Worm (Caenorhabditis elegans) whole organism, young adult: ENCODE measurements around the gene grl-23.

Experiments
- F49E8.2 ChIP-seq: sonication (generic microtip); optimal IDR thresholded peaks from 3 replicates; lab custom pipeline; 2017; ENCODE audit warnings: missing genetic modification characterization, mild to moderate bottlenecking, missing compliant biosample characterization, antibody characterized with exemption, moderate library complexity; ENCODE audit not compliant: insufficient read depth
- ama-1 ChIP-seq, 3 experiments: fragments of 150-350 bp in 1 of 3; sonication (generic microtip) in 2 of 3; optimal IDR thresholded peaks; 2 replicates each; lab custom pipeline; 2014 to 2018; ENCODE audit warnings: missing biosample characterization in 2 of 3, missing genetic modification characterization in 2 of 3, missing genetic modification reagents in 2 of 3
- atf-7 ChIP-seq: sonication (generic microtip); optimal IDR thresholded peaks from 2 replicates; lab custom pipeline; 2017; ENCODE audit warnings: mild to moderate bottlenecking, missing genetic modification characterization, missing compliant biosample characterization
- him-1 ChIP-seq: sonication (generic microtip); optimal IDR thresholded peaks from 2 replicates; lab custom pipeline; 2016; ENCODE audit warnings: missing genotype, missing genetic modification reagents, missing genetic modification characterization, missing compliant biosample characterization
- lin-35 ChIP-seq, 3 experiments: fragments of 150-350 bp in 2 of 3; sonication (generic microtip) in 1 of 3; optimal IDR thresholded peaks; 2 replicates each; lab custom pipeline; 2014 to 2018; ENCODE audit warnings: missing biosample characterization in 3 of 3, missing genetic modification characterization in 3 of 3, missing genetic modification reagents in 3 of 3
- lin-54 ChIP-seq: fragments of 200-800 bp; sonication (Bioruptor generic); optimal IDR thresholded peaks from 2 replicates; lab custom pipeline; 2018; ENCODE audit warnings: mild to moderate bottlenecking, missing genetic modification characterization, missing compliant biosample characterization
- madf-8 ChIP-seq: fragments of 200-800 bp; sonication (Bioruptor generic); conservative IDR thresholded peaks from 2 replicates; pipeline ENCODE4 v1.3.6; 2022; ENCODE audit warnings: missing genetic modification reagents, missing genetic modification characterization, missing compliant biosample characterization
- nfya-1 ChIP-seq: sonication (generic microtip); optimal IDR thresholded peaks from 2 replicates; lab custom pipeline; 2017; ENCODE audit warnings: antibody characterized with exemption, missing compliant biosample characterization, missing genetic modification characterization, borderline replicate concordance; ENCODE audit not compliant: insufficient read depth
- nhr-90 ChIP-seq: sonication (generic microtip); optimal IDR thresholded peaks from 2 replicates; lab custom pipeline; 2016; ENCODE audit warnings: missing genotype, mild to moderate bottlenecking, missing genetic modification characterization, missing compliant biosample characterization
- ztf-6 ChIP-seq: fragments of 200-800 bp; sonication (Bioruptor generic); IDR thresholded peaks from 2 replicates; pipeline ENCODE4 v1.3.6; 2022; ENCODE audit warnings: missing genetic modification reagents, missing genetic modification characterization, missing compliant biosample characterization

- TF ChIP-seq atf-7 (tag; lab: Kevin White, UChicago): no peak
- TF ChIP-seq nhr-90 (tag; lab: Kevin White, UChicago): no peak
- peak; percentile 81 for TF ChIP-seq ama-1 (optimal IDR thresholded peaks at IDR 0.05; lab: Kevin White, UChicago)
- no peak for TF ChIP-seq ama-1 (GFP tag; optimal IDR thresholded peaks at IDR 0.05; lab: Kevin White, UChicago)
- TF ChIP-seq madf-8 (GFP tag; lab: Robert Waterston, UW): no peak
- no peak for TF ChIP-seq him-1 (tag; lab: Kevin White, UChicago)
- TF ChIP-seq F49E8.2 (tag; lab: Kevin White, UChicago): no peak
- no peak for TF ChIP-seq nfya-1
- no peak for TF ChIP-seq lin-54
- TF ChIP-seq lin-35 (GFP tag; optimal IDR thresholded peaks at IDR 0.05; lab: Kevin White, UChicago): no peak
- no peak for TF ChIP-seq ztf-6 (GFP tag; lab: Robert Waterston, UW)
These were observed 27.1 kb downstream of the grl-23 start for ce11 chrV:12549604-12550003.
